Worm (Caenorhabditis elegans) whole organism, L1 larva: ENCODE measurements around the gene T05H10.8.

Experiments
- C04F5.9 ChIP-seq: sonication (generic microtip); optimal IDR thresholded peaks from 2 replicates; lab custom pipeline; 2016; ENCODE audit warnings: missing genetic modification characterization, missing compliant biosample characterization
- C34B4.2 ChIP-seq: sonication (generic microtip); optimal IDR thresholded peaks from 2 replicates; lab custom pipeline; 2017; ENCODE audit warnings: mild to moderate bottlenecking, missing genetic modification characterization, missing compliant biosample characterization
- F16B12.6 ChIP-seq: fragments of 150-350 bp; optimal IDR thresholded peaks from 2 replicates; lab custom pipeline; 2014; ENCODE audit warnings: missing biosample characterization, missing genetic modification characterization
- aly-2 ChIP-seq: fragments of 150-350 bp; optimal IDR thresholded peaks from 2 replicates; lab custom pipeline; 2014; ENCODE audit warnings: missing biosample characterization, missing genetic modification characterization
- blmp-1 ChIP-seq: fragments of 150-350 bp; optimal IDR thresholded peaks from 2 replicates; lab custom pipeline; 2014; ENCODE audit warnings: missing biosample characterization, missing genetic modification characterization
- ceh-63 ChIP-seq: fragments of 200-800 bp; sonication (Bioruptor generic); optimal IDR thresholded peaks from 2 replicates; lab custom pipeline; 2018; ENCODE audit warnings: mild to moderate bottlenecking, missing genetic modification characterization, missing compliant biosample characterization
- ceh-82 ChIP-seq, 3 experiments: fragments of 150-350 bp in 1 of 3; sonication (generic microtip) in 2 of 3; optimal IDR thresholded peaks; 2 replicates each; lab custom pipeline; 2014 to 2017; ENCODE audit warnings: missing biosample characterization in 3 of 3, missing genetic modification characterization in 3 of 3
- ceh-88 ChIP-seq: fragments of 200-800 bp; sonication (Bioruptor generic); IDR thresholded peaks from 2 replicates; pipeline ENCODE4 v1.3.6; 2022; ENCODE audit warnings: missing genetic modification characterization, missing compliant biosample characterization
- ceh-90 ChIP-seq: sonication (generic microtip); optimal IDR thresholded peaks from 2 replicates; lab custom pipeline; 2016; ENCODE audit warnings: missing genetic modification characterization, missing compliant biosample characterization
- ces-1 ChIP-seq: fragments of 150-350 bp; optimal IDR thresholded peaks from 2 replicates; lab custom pipeline; 2014; ENCODE audit warnings: missing biosample characterization, missing genetic modification reagents, missing genetic modification characterization
- dsc-1 ChIP-seq: sonication (generic microtip); optimal IDR thresholded peaks from 2 replicates; lab custom pipeline; 2016; ENCODE audit warnings: mild to moderate bottlenecking, missing genetic modification characterization, missing compliant biosample characterization
- efl-3 ChIP-seq: fragments of 200-800 bp; sonication (Bioruptor generic); optimal IDR thresholded peaks from 2 replicates; lab custom pipeline; 2018; ENCODE audit warnings: mild to moderate bottlenecking, missing genetic modification characterization, missing compliant biosample characterization
- egl-13 ChIP-seq: sonication (generic microtip); optimal IDR thresholded peaks from 2 replicates; lab custom pipeline; 2016; ENCODE audit warnings: missing genotype, missing genetic modification reagents, missing genetic modification characterization, missing compliant biosample characterization
- egl-27 ChIP-seq, 2 experiments: fragments of 150-350 bp in 1 of 2; sonication (generic microtip); optimal IDR thresholded peaks; 3 replicates each; lab custom pipeline; 2017 to 2018; ENCODE audit warnings: missing biosample characterization in 2 of 2, missing genetic modification characterization in 2 of 2, missing genetic modification reagents in 2 of 2
- elt-2 ChIP-seq: sonication (generic microtip); optimal IDR thresholded peaks from 2 replicates; lab custom pipeline; 2016; ENCODE audit warnings: missing genetic modification characterization, mild to moderate bottlenecking, inconsistent platforms, missing compliant biosample characterization, missing genetic modification reagents
- elt-3 ChIP-seq, 6 experiments: fragments of 150-350 bp in 1 of 6; sonication (generic microtip); optimal IDR thresholded peaks; 2 replicates each; lab custom pipeline; 2017 to 2018; ENCODE audit warnings: missing biosample characterization in 6 of 6, missing genetic modification characterization in 6 of 6, inconsistent platforms in 1 of 6
- fkh-8 ChIP-seq: sonication (generic microtip); optimal IDR thresholded peaks from 2 replicates; lab custom pipeline; 2016; ENCODE audit warnings: mild to moderate bottlenecking, missing genetic modification characterization, missing compliant biosample characterization
- fos-1 ChIP-seq: fragments of 150-350 bp; optimal IDR thresholded peaks from 2 replicates; lab custom pipeline; 2014; ENCODE audit warnings: missing biosample characterization, missing genetic modification characterization
- grh-1 ChIP-seq: fragments of 200-800 bp; sonication (Bioruptor generic); IDR thresholded peaks from 2 replicates; pipeline ENCODE4 v1.3.6; 2022; ENCODE audit warnings: missing genetic modification reagents, missing genetic modification characterization, missing compliant biosample characterization
- hlh-4 ChIP-seq: sonication (generic microtip); optimal IDR thresholded peaks from 2 replicates; lab custom pipeline; 2016; ENCODE audit warnings: mild to moderate bottlenecking, missing genetic modification characterization, missing compliant biosample characterization
- hpl-2 ChIP-seq: fragments of 150-350 bp; optimal IDR thresholded peaks from 2 replicates; lab custom pipeline; 2014; ENCODE audit warnings: missing biosample characterization, missing genetic modification reagents, missing genetic modification characterization
- jun-1 ChIP-seq: fragments of 150-350 bp; optimal IDR thresholded peaks from 2 replicates; lab custom pipeline; 2014; ENCODE audit warnings: missing biosample characterization, missing genetic modification reagents, missing genetic modification characterization
- lin-13 ChIP-seq: fragments of 150-350 bp; optimal IDR thresholded peaks from 2 replicates; lab custom pipeline; 2014; ENCODE audit warnings: missing biosample characterization, missing genetic modification reagents, missing genetic modification characterization
- lin-14 ChIP-seq: fragments of 200-800 bp; sonication (Bioruptor generic); optimal IDR thresholded peaks from 2 replicates; lab custom pipeline; 2018; ENCODE audit warnings: mild to moderate bottlenecking, missing genetic modification characterization, moderate library complexity, missing compliant biosample characterization
- lin-39 ChIP-seq: fragments of 150-350 bp; optimal IDR thresholded peaks from 2 replicates; lab custom pipeline; 2014; ENCODE audit warnings: missing biosample characterization, missing genetic modification reagents, missing genetic modification characterization
- lsy-2 ChIP-seq, 2 experiments: fragments of 150-350 bp; optimal IDR thresholded peaks; 2 replicates each; lab custom pipeline; 2014; ENCODE audit warnings: missing biosample characterization in 2 of 2, missing genetic modification characterization in 2 of 2
- mdl-1 ChIP-seq, 2 experiments: fragments of 150-350 bp; optimal IDR thresholded peaks; 2 replicates each; lab custom pipeline; 2014 to 2017; ENCODE audit warnings: missing biosample characterization in 2 of 2, missing genetic modification characterization in 2 of 2, inconsistent platforms in 1 of 2
- mep-1 ChIP-seq: fragments of 150-350 bp; optimal IDR thresholded peaks from 2 replicates; lab custom pipeline; 2014; ENCODE audit warnings: missing biosample characterization, missing genetic modification characterization
- nhr-19 ChIP-seq: fragments of 200-800 bp; sonication (Bioruptor generic); conservative IDR thresholded peaks from 2 replicates; pipeline ENCODE4 v1.3.6; 2022; ENCODE audit warnings: missing genetic modification characterization, missing compliant biosample characterization
- nhr-20 ChIP-seq: sonication (generic microtip); optimal IDR thresholded peaks from 2 replicates; lab custom pipeline; 2016; ENCODE audit warnings: mild to moderate bottlenecking, missing genetic modification characterization, missing compliant biosample characterization
- nhr-28 ChIP-seq: fragments of 150-350 bp; optimal IDR thresholded peaks from 2 replicates; lab custom pipeline; 2014; ENCODE audit warnings: missing biosample characterization, missing genetic modification characterization
- nhr-71 ChIP-seq: sonication (generic microtip); optimal IDR thresholded peaks from 2 replicates; lab custom pipeline; 2016; ENCODE audit warnings: mild to moderate bottlenecking, missing genetic modification characterization, moderate library complexity, missing compliant biosample characterization
- nhr-76 ChIP-seq: sonication (generic microtip); optimal IDR thresholded peaks from 2 replicates; lab custom pipeline; 2017; ENCODE audit warnings: missing biosample characterization, missing genetic modification characterization
- nhr-77 ChIP-seq: fragments of 150-350 bp; optimal IDR thresholded peaks from 2 replicates; lab custom pipeline; 2014; ENCODE audit warnings: missing biosample characterization, missing genetic modification characterization
- nhr-85 ChIP-seq: sonication (generic microtip); peaks from one replicate; lab custom pipeline; 2016; ENCODE audit warnings: missing genetic modification characterization, inconsistent platforms, missing compliant biosample characterization
- nhr-90 ChIP-seq: sonication (generic microtip); optimal IDR thresholded peaks from 2 replicates; lab custom pipeline; 2016; ENCODE audit warnings: mild to moderate bottlenecking, missing genetic modification characterization, missing compliant biosample characterization; ENCODE audit not compliant: poor library complexity
- pag-3 ChIP-seq: sonication (generic microtip); optimal IDR thresholded peaks from 2 replicates; lab custom pipeline; 2017; ENCODE audit warnings: missing genetic modification characterization, mild to moderate bottlenecking, missing compliant biosample characterization, antibody characterized with exemption, borderline replicate concordance; ENCODE audit not compliant: insufficient read depth
- rnt-1 ChIP-seq: sonication (generic microtip); optimal IDR thresholded peaks from 2 replicates; lab custom pipeline; 2016; ENCODE audit warnings: mild to moderate bottlenecking, missing genetic modification characterization, moderate library complexity, missing compliant biosample characterization
- skn-1 ChIP-seq: fragments of 150-350 bp; optimal IDR thresholded peaks from 2 replicates; lab custom pipeline; 2014; ENCODE audit warnings: missing biosample characterization, missing genetic modification characterization
- sox-4 ChIP-seq: sonication (generic microtip); optimal IDR thresholded peaks from 2 replicates; lab custom pipeline; 2016; ENCODE audit warnings: missing genetic modification characterization, missing compliant biosample characterization
- swsn-7 ChIP-seq: sonication (generic microtip); optimal IDR thresholded peaks from 2 replicates; lab custom pipeline; 2016; ENCODE audit warnings: missing genetic modification characterization, missing compliant biosample characterization
- tbx-2 ChIP-seq: sonication (generic microtip); optimal IDR thresholded peaks from 2 replicates; lab custom pipeline; 2016; ENCODE audit warnings: missing genetic modification characterization, missing compliant biosample characterization
- tlp-1 ChIP-seq: fragments of 150-350 bp; optimal IDR thresholded peaks from 2 replicates; lab custom pipeline; 2014; ENCODE audit warnings: missing biosample characterization, missing genetic modification characterization
- unc-130 ChIP-seq: fragments of 150-350 bp; optimal IDR thresholded peaks from 2 replicates; lab custom pipeline; 2017; ENCODE audit warnings: missing biosample characterization, missing genetic modification characterization, inconsistent platforms
- unc-86 ChIP-seq: sonication (generic microtip); optimal IDR thresholded peaks from 2 replicates; lab custom pipeline; 2016; ENCODE audit warnings: missing genetic modification characterization, missing compliant biosample characterization
- vab-15 ChIP-seq: sonication (generic microtip); optimal IDR thresholded peaks from 2 replicates; lab custom pipeline; 2017; ENCODE audit warnings: missing genotype, mild to moderate bottlenecking, missing genetic modification characterization, missing compliant biosample characterization
- zip-4 ChIP-seq: fragments of 200-800 bp; sonication (Bioruptor generic); optimal IDR thresholded peaks from 2 replicates; lab custom pipeline; 2018; ENCODE audit warnings: mild to moderate bottlenecking, missing genetic modification characterization, moderate library complexity, missing compliant biosample characterization
- ztf-11 ChIP-seq, 2 experiments: sonication (generic microtip); optimal IDR thresholded peaks; 2 replicates each; lab custom pipeline; 2016 to 2017; ENCODE audit warnings: missing genetic modification characterization in 2 of 2, missing biosample characterization in 1 of 2, missing compliant biosample characterization in 1 of 2

The T05H10.8 gene

ce11 chrII:8075324-8075810, 16.5 kb downstream of the T05H10.8 start, which contains the start of gene K02C4.2 (continued):
- peak; percentile 68 for TF ChIP-seq tbx-2 (tag; lab: Kevin White, UChicago)
- TF ChIP-seq mdl-1 (tag; optimal IDR thresholded peaks at IDR 0.05; lab: Kevin White, UChicago): peak in 1 of 2 experiments; percentile 88
- peak; percentile 75 for TF ChIP-seq nhr-77 (tag; lab: Kevin White, UChicago)
- peak in 1 of 2 experiments; percentile 23 for TF ChIP-seq egl-27 (tag; optimal IDR thresholded peaks at IDR 0.05; lab: Kevin White, UChicago)
- TF ChIP-seq hpl-2 (GFP tag; lab: Kevin White, UChicago): peak; percentile 56
- peak; percentile 71 for TF ChIP-seq nhr-76 (tag; lab: Kevin White, UChicago)
- TF ChIP-seq ztf-11 (tag; optimal IDR thresholded peaks at IDR 0.05; lab: Kevin White, UChicago): peak in 1 of 2 experiments; percentile 7
- peak; percentile 84 for TF ChIP-seq nhr-85 (tag; lab: Kevin White, UChicago)
- TF ChIP-seq pag-3 (tag; lab: Kevin White, UChicago): peak; percentile 84
- peak; percentile 64 for TF ChIP-seq aly-2 (tag; lab: Kevin White, UChicago)
- TF ChIP-seq hlh-4 (tag; lab: Kevin White, UChicago): no peak
- TF ChIP-seq swsn-7: peak; percentile 72
- peak; percentile 89 for TF ChIP-seq unc-130 (tag; lab: Kevin White, UChicago)
- TF ChIP-seq lsy-2 (tag; optimal IDR thresholded peaks at IDR 0.05; lab: Kevin White, UChicago): peak; percentile 59 to 83
- no peak for TF ChIP-seq nhr-28
- TF ChIP-seq C34B4.2: no peak
- peak; percentile 47 for TF ChIP-seq fkh-8 (tag; lab: Kevin White, UChicago)
- peak; percentile 29 for TF ChIP-seq F16B12.6 (tag; lab: Kevin White, UChicago)
- peak; percentile 83 for TF ChIP-seq nhr-90 (tag; lab: Kevin White, UChicago)
- peak; percentile 71 for TF ChIP-seq nhr-19 (GFP tag; lab: Robert Waterston, UW)
- no peak for TF ChIP-seq tlp-1
- peak; percentile 69 for TF ChIP-seq lin-13 (GFP tag; lab: Kevin White, UChicago)
- peak; percentile 18 for TF ChIP-seq lin-39 (tag; lab: Kevin White, UChicago)

- TF ChIP-seq nhr-71: peak; percentile 0
- peak; percentile 58 for TF ChIP-seq elt-2 (tag; lab: Kevin White, UChicago)
- no peak for TF ChIP-seq lin-39 (tag; lab: Kevin White, UChicago)
- TF ChIP-seq nhr-20 (tag; lab: Kevin White, UChicago): peak; percentile 7
- TF ChIP-seq lin-14 (GFP tag; lab: Kevin White, UChicago): peak; percentile 15
- TF ChIP-seq ceh-90 (tag; lab: Kevin White, UChicago): no peak
- TF ChIP-seq jun-1: no peak
- no peak for TF ChIP-seq C04F5.9 (tag; lab: Kevin White, UChicago)
- peak; percentile 89 for TF ChIP-seq blmp-1 (tag; lab: Kevin White, UChicago)
- peak; percentile 33 for TF ChIP-seq mep-1 (tag; lab: Kevin White, UChicago)
- TF ChIP-seq skn-1 (tag; lab: Kevin White, UChicago): no peak
- no peak for TF ChIP-seq ces-1 (GFP tag; lab: Kevin White, UChicago)
- TF ChIP-seq grh-1: no peak
- peak in 2 of 6 experiments; percentile 50 to 62 for TF ChIP-seq elt-3 (tag; optimal IDR thresholded peaks at IDR 0.05; lab: Kevin White, UChicago)
- TF ChIP-seq efl-3 (GFP tag; lab: Kevin White, UChicago): no peak
Observed at ce11 chrII:8078041-8078440, 19.2 kb downstream of the T05H10.8 start, which contains the start of gene K02C4.5. TSS of gene K02C4.5 (plus strand) at chrII:8078435.

ce11 chrII:8086803-8087202, 27.9 kb downstream of the T05H10.8 start, which contains the start of gene K02C4.3:
TSS of gene K02C4.3 (minus strand) at chrII:8086853.
- TF ChIP-seq ceh-82 (tag; optimal IDR thresholded peaks at IDR 0.05; lab: Kevin White, UChicago) (peak; percentile 51 to 66 (median 62)), zip-4 (GFP tag; lab: Kevin White, UChicago) (peak; percentile 28), hpl-2 (GFP tag; lab: Kevin White, UChicago) (no peak), elt-2 (tag; lab: Kevin White, UChicago) (peak; percentile 18), vab-15 (tag; lab: Kevin White, UChicago) (no peak), egl-13 (tag; lab: Kevin White, UChicago) (peak; percentile 44), ceh-63 (GFP tag; lab: Kevin White, UChicago) (no peak), ceh-88 (GFP tag; lab: Robert Waterston, UW) (no peak), rnt-1 (tag; lab: Kevin White, UChicago) (peak; percentile 72), fos-1 (peak; percentile 31), jun-1 (peak; percentile 39), mdl-1 (tag; optimal IDR thresholded peaks at IDR 0.05; lab: Kevin White, UChicago) (peak in 1 of 2 experiments; percentile 60), sox-4 (tag; lab: Kevin White, UChicago) (peak; percentile 14), pag-3 (tag; lab: Kevin White, UChicago) (peak; percentile 4), dsc-1 (peak; percentile 78), F16B12.6 (tag; lab: Kevin White, UChicago) (peak; percentile 28), nhr-90 (tag; lab: Kevin White, UChicago) (peak; percentile 77), nhr-76 (tag; lab: Kevin White, UChicago) (no peak), unc-86 (tag; lab: Kevin White, UChicago) (peak; percentile 35), ceh-90 (tag; lab: Kevin White, UChicago) (no peak)
